Worm (Caenorhabditis elegans) whole organism, late embryonic: Measurements from ENCODE around the gene sre-13.

ENCODE experiments used
- T23F11.4 ChIP-seq: fragments of 200-800 bp; sonication (Bioruptor generic); optimal IDR thresholded peaks from 2 replicates; lab custom pipeline; 2018; ENCODE audit warnings: mild to moderate bottlenecking, missing genetic modification characterization, missing compliant biosample characterization
- ceh-19 ChIP-seq: fragments of 200-800 bp; sonication (Bioruptor generic); optimal IDR thresholded peaks from 2 replicates; lab custom pipeline; 2018; ENCODE audit warnings: mild to moderate bottlenecking, missing genetic modification characterization, missing compliant biosample characterization
- dve-1 ChIP-seq: sonication (generic microtip); optimal IDR thresholded peaks from 2 replicates; lab custom pipeline; 2017; ENCODE audit warnings: antibody characterized with exemption, mild to moderate bottlenecking, missing genetic modification characterization, missing compliant biosample characterization
- pat-9 ChIP-seq: fragments of 200-800 bp; sonication (Bioruptor generic); optimal IDR thresholded peaks from 2 replicates; lab custom pipeline; 2018; ENCODE audit warnings: mild to moderate bottlenecking, missing genetic modification characterization, moderate library complexity, missing compliant biosample characterization
- syd-9 ChIP-seq: sonication (generic microtip); optimal IDR thresholded peaks from 2 replicates; lab custom pipeline; 2016; ENCODE audit warnings: mild to moderate bottlenecking, missing genetic modification characterization, moderate library complexity, missing compliant biosample characterization

DNA sequence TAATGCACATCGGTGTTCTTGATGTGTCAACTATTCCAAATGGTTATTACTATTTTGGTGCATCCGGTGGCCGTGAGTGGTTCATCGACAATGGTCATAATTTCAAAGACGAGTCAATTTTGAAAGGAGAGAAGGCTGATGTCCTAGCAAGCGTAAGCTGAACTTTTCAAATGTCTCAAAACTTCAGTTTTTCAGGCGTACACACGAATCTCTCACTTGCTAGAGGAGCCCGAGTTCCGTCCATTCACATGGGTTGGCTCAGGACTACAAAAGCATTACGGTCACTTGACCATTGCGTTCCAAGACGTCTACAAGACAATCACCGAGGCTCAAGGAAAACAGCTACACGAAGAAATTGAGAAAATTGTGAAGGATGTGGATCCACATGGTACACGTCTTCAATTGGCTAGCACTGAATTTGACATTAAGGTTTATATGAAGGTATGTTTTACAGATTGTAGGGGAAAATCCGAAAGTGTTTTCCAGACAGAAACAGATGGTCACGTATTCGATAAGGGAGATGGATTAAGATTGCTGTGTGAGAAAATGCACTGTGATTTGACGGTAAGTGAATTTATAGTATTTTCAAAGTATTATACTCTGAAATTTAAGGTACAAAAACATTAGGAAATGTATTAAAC lies 27.2 kb downstream of the sre-13 start:
- TF ChIP-seq T23F11.4 (GFP tag; lab: Kevin White, UChicago) (no peak), ceh-19 (GFP tag; lab: Kevin White, UChicago) (no peak), dve-1 (tag; lab: Kevin White, UChicago) (no peak), syd-9 (tag; lab: Kevin White, UChicago) (no peak), pat-9 (tag; lab: Kevin White, UChicago) (no peak)
